Worm (Caenorhabditis elegans): Measurements from ENCODE around the gene sri-20.

sri-20 gene

ce11 chrV:10414610-10415009, 46.3 kb downstream of the sri-20 start, which contains the start of gene F15H10.9 (continued):
- TF ChIP-seq aptf-3 (GFP tag; IDR thresholded peaks at IDR 0.05) (no peak), B0019.2 (GFP tag; conservative IDR thresholded peaks at IDR 0.05) (no peak), attf-3 (GFP tag; conservative IDR thresholded peaks at IDR 0.05) (no peak)

DNA sequence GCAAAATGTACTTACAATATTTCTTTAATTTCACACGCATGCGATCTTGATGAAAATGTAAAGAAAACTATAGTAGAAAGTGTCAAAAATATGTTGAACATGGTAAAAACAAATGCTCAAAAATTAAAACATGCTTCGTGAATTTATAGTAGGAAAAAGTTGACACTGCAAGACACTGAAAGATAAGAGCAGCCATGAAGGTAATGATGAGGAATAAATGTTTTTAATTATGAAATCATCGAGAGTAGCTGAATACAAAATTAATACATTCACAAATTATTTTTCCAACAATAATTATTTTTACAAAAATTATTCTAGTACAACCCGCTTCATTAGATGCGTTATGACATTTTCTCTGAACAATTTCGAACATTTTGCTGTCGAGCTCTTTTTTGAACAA, 48.6 kb downstream of the sri-20 start, which contains the start of gene F15H10.10:
Gene F15H10.10 (minus strand): TSS at position 101 of the 400 bp plus-strand sequence.
- TF ChIP-seq ceh-40 (GFP tag; IDR thresholded peaks at IDR 0.05) (no peak), ztf-26 (tag; optimal IDR thresholded peaks at IDR 0.05) (no peak), ama-1 (optimal IDR thresholded peaks at IDR 0.05) (no peak), ama-1 (GFP tag; optimal IDR thresholded peaks at IDR 0.05) (no peak), attf-6 (GFP tag; IDR thresholded peaks at IDR 0.05) (no peak), somi-1 (GFP tag; optimal IDR thresholded peaks at IDR 0.05) (no peak), die-1 (tag; optimal IDR thresholded peaks at IDR 0.05) (no peak), attf-3 (GFP tag; conservative IDR thresholded peaks at IDR 0.05) (no peak), snpc-1.1 (tag; optimal IDR thresholded peaks at IDR 0.05; ENCODE audit: insufficient read depth) (no peak), xnd-1 (tag; optimal IDR thresholded peaks at IDR 0.05) (no peak), sptf-2 (GFP tag; optimal IDR thresholded peaks at IDR 0.05) (no peak), nhr-179 (tag; optimal IDR thresholded peaks at IDR 0.05) (no peak), athp-1 (tag; optimal IDR thresholded peaks at IDR 0.05) (no peak), Y79H2A.3 (GFP tag; conservative IDR thresholded peaks at IDR 0.05) (no peak), ztf-25 (GFP tag; IDR thresholded peaks at IDR 0.05) (no peak), ztf-28 (GFP tag; IDR thresholded peaks at IDR 0.05) (no peak), mel-28 (tag; optimal IDR thresholded peaks at IDR 0.05; ENCODE audit: borderline replicate concordance) (no peak), egl-44 (GFP tag; IDR thresholded peaks at IDR 0.05) (no peak), zim-3 (tag; optimal IDR thresholded peaks at IDR 0.05) (no peak), pbrm-1 (GFP tag; IDR thresholded peaks at IDR 0.05) (no peak), efl-1 (GFP tag; optimal IDR thresholded peaks at IDR 0.05) (no peak)

- no peak for TF ChIP-seq zim-3 (tag; optimal IDR thresholded peaks at IDR 0.05)
- no peak for TF ChIP-seq lsy-27 (tag; optimal IDR thresholded peaks at IDR 0.05; ENCODE audit: borderline replicate concordance, insufficient read depth)
- no peak for TF ChIP-seq F49E8.2 (tag; optimal IDR thresholded peaks at IDR 0.05; ENCODE audit: insufficient read depth)
- TF ChIP-seq madf-8 (GFP tag; conservative IDR thresholded peaks at IDR 0.05), result no peak
- no peak for TF ChIP-seq aptf-2 (GFP tag; conservative IDR thresholded peaks at IDR 0.05)
- no peak for TF ChIP-seq gei-17 (GFP tag; optimal IDR thresholded peaks at IDR 0.05)
- TF ChIP-seq chd-7 (tag; optimal IDR thresholded peaks at IDR 0.05), result no peak
- TF ChIP-seq ceh-27 (GFP tag; optimal IDR thresholded peaks at IDR 0.05), result no peak
- no peak for TF ChIP-seq attf-5 (GFP tag; optimal IDR thresholded peaks at IDR 0.05)
- TF ChIP-seq snpc-1.3 (tag; optimal IDR thresholded peaks at IDR 0.05; ENCODE audit: insufficient read depth), result no peak
- no peak for TF ChIP-seq nfya-1 (tag; optimal IDR thresholded peaks at IDR 0.05; ENCODE audit: borderline replicate concordance, insufficient read depth)
- TF ChIP-seq K11D2.4 (GFP tag; IDR thresholded peaks at IDR 0.05), result no peak
- no peak for TF ChIP-seq F23B12.7 (tag; optimal IDR thresholded peaks at IDR 0.05; ENCODE audit: insufficient read depth)
- no peak for TF ChIP-seq Y79H2A.3 (GFP tag; conservative IDR thresholded peaks at IDR 0.05)
- TF ChIP-seq akir-1 (GFP tag; optimal IDR thresholded peaks at IDR 0.05), result no peak
- no peak for TF ChIP-seq ceh-58 (GFP tag; IDR thresholded peaks at IDR 0.05)
- no peak for TF ChIP-seq F57A8.1 (GFP tag; optimal IDR thresholded peaks at IDR 0.05)
- TF ChIP-seq F22D6.2 (tag; optimal IDR thresholded peaks at IDR 0.05), result no peak
- no peak for TF ChIP-seq ztf-3 (GFP tag; optimal IDR thresholded peaks at IDR 0.05)
Measured at ce11 chrV:10418961-10419360, 50.6 kb downstream of the sri-20 start, which contains the start of gene F15H10.5. F15H10.5 (minus strand) TSS chrV:10419061.
